Worm (Caenorhabditis elegans) whole organism, late embryonic: Measurements from ENCODE around the gene F16G10.8.

Source experiments
- C08G9.2 ChIP-seq: sonication (generic microtip); optimal IDR thresholded peaks from 2 replicates; lab custom pipeline; 2016; ENCODE audit warnings: mild to moderate bottlenecking, missing genetic modification characterization, moderate library complexity, missing compliant biosample characterization
- C38D4.7 ChIP-seq: fragments of 200-800 bp; sonication (Bioruptor generic); optimal IDR thresholded peaks from 2 replicates; lab custom pipeline; 2018; ENCODE audit warnings: mild to moderate bottlenecking, missing genetic modification characterization, moderate library complexity, missing compliant biosample characterization
- T23F11.4 ChIP-seq: fragments of 200-800 bp; sonication (Bioruptor generic); optimal IDR thresholded peaks from 2 replicates; lab custom pipeline; 2018; ENCODE audit warnings: mild to moderate bottlenecking, missing genetic modification characterization, missing compliant biosample characterization
- ceh-18 ChIP-seq: sonication (generic microtip); optimal IDR thresholded peaks from 2 replicates; lab custom pipeline; 2016; ENCODE audit warnings: missing genetic modification characterization, missing compliant biosample characterization
- ceh-19 ChIP-seq: fragments of 200-800 bp; sonication (Bioruptor generic); optimal IDR thresholded peaks from 2 replicates; lab custom pipeline; 2018; ENCODE audit warnings: mild to moderate bottlenecking, missing genetic modification characterization, missing compliant biosample characterization
- ceh-34 ChIP-seq: sonication (generic microtip); optimal IDR thresholded peaks from 2 replicates; lab custom pipeline; 2016; ENCODE audit warnings: mild to moderate bottlenecking, missing genetic modification characterization, missing compliant biosample characterization
- ceh-45 ChIP-seq: fragments of 200-800 bp; sonication (Bioruptor generic); IDR thresholded peaks from 2 replicates; pipeline ENCODE4 v1.3.6; 2022; ENCODE audit warnings: missing genetic modification reagents, missing genetic modification characterization, missing compliant biosample characterization
- ceh-48 ChIP-seq: sonication (generic microtip); optimal IDR thresholded peaks from 2 replicates; lab custom pipeline; 2016; ENCODE audit warnings: missing genetic modification characterization, inconsistent platforms, missing compliant biosample characterization
- ceh-6 ChIP-seq: fragments of 200-800 bp; sonication (Bioruptor generic); optimal IDR thresholded peaks from 2 replicates; lab custom pipeline; 2018; ENCODE audit warnings: mild to moderate bottlenecking, missing genetic modification characterization, missing compliant biosample characterization
- dmd-4 ChIP-seq: sonication (generic microtip); optimal IDR thresholded peaks from 2 replicates; lab custom pipeline; 2016; ENCODE audit warnings: borderline replicate concordance, missing genetic modification characterization, missing compliant biosample characterization
- elt-2 ChIP-seq: sonication (generic microtip); optimal IDR thresholded peaks from 2 replicates; lab custom pipeline; 2016; ENCODE audit warnings: missing genetic modification reagents, missing genetic modification characterization, missing compliant biosample characterization
- elt-4 ChIP-seq: sonication (generic microtip); optimal IDR thresholded peaks from 2 replicates; lab custom pipeline; 2016; ENCODE audit warnings: missing genetic modification characterization, missing compliant biosample characterization
- ets-4 ChIP-seq: sonication (generic microtip); optimal IDR thresholded peaks from 2 replicates; lab custom pipeline; 2016; ENCODE audit warnings: missing genetic modification characterization, missing compliant biosample characterization
- fkh-10 ChIP-seq: fragments of 150-350 bp; optimal IDR thresholded peaks from 2 replicates; lab custom pipeline; 2014; ENCODE audit warnings: missing biosample characterization, missing genetic modification reagents, missing genetic modification characterization
- fkh-6 ChIP-seq: sonication (generic microtip); optimal IDR thresholded peaks from 2 replicates; lab custom pipeline; 2016; ENCODE audit warnings: missing genetic modification characterization, missing compliant biosample characterization
- hlh-6 ChIP-seq: sonication (generic microtip); optimal IDR thresholded peaks from 2 replicates; lab custom pipeline; 2016; ENCODE audit warnings: missing genotype, missing genetic modification characterization, missing compliant biosample characterization
- lin-11 ChIP-seq: fragments of 200-800 bp; sonication (Bioruptor generic); optimal IDR thresholded peaks from 2 replicates; lab custom pipeline; 2018; ENCODE audit warnings: mild to moderate bottlenecking, missing genetic modification characterization, missing compliant biosample characterization
- nfya-1 ChIP-seq: sonication (generic microtip); optimal IDR thresholded peaks from 2 replicates; lab custom pipeline; 2017; ENCODE audit warnings: missing genetic modification characterization, mild to moderate bottlenecking, missing compliant biosample characterization, antibody characterized with exemption, moderate library complexity
- nhr-11 ChIP-seq: fragments of 150-350 bp; optimal IDR thresholded peaks from 2 replicates; lab custom pipeline; 2014; ENCODE audit warnings: missing biosample characterization, missing genetic modification characterization
- nhr-232 ChIP-seq: sonication (generic microtip); optimal IDR thresholded peaks from 2 replicates; lab custom pipeline; 2016; ENCODE audit warnings: missing genetic modification characterization, missing compliant biosample characterization
- odd-2 ChIP-seq: sonication (generic microtip); optimal IDR thresholded peaks from 2 replicates; lab custom pipeline; 2017; ENCODE audit warnings: antibody characterized with exemption, mild to moderate bottlenecking, missing genetic modification characterization, missing compliant biosample characterization
- pha-2 ChIP-seq: sonication (generic microtip); optimal IDR thresholded peaks from 2 replicates; lab custom pipeline; 2017; ENCODE audit warnings: mild to moderate bottlenecking, missing genetic modification characterization, missing compliant biosample characterization
- pha-4 ChIP-seq: fragments of 150-350 bp; optimal IDR thresholded peaks from 2 replicates; lab custom pipeline; 2018; ENCODE audit warnings: missing biosample characterization, missing genetic modification reagents, missing genetic modification characterization
- pqm-1 ChIP-seq: sonication (generic microtip); optimal IDR thresholded peaks from 2 replicates; lab custom pipeline; 2016; ENCODE audit warnings: missing genetic modification characterization, missing compliant biosample characterization
- pros-1 ChIP-seq: fragments of 150-350 bp; optimal IDR thresholded peaks from 2 replicates; lab custom pipeline; 2014; ENCODE audit warnings: missing biosample characterization, missing genetic modification reagents, missing genetic modification characterization
- ref-2 ChIP-seq: sonication (generic microtip); optimal IDR thresholded peaks from 2 replicates; lab custom pipeline; 2016; ENCODE audit warnings: missing genetic modification characterization, missing compliant biosample characterization
- syd-9 ChIP-seq: sonication (generic microtip); optimal IDR thresholded peaks from 2 replicates; lab custom pipeline; 2016; ENCODE audit warnings: mild to moderate bottlenecking, missing genetic modification characterization, moderate library complexity, missing compliant biosample characterization
- ttx-3 ChIP-seq: sonication (generic microtip); optimal IDR thresholded peaks from 2 replicates; lab custom pipeline; 2016; ENCODE audit warnings: missing genetic modification reagents, missing genetic modification characterization, missing compliant biosample characterization
- unc-3 ChIP-seq, 2 experiments: fragments of 200-800 bp in 1 of 2; sonication (Bioruptor generic) in 1 of 2; sonication (generic microtip) in 1 of 2; conservative IDR thresholded peaks in 1 of 2; optimal IDR thresholded peaks in 1 of 2; 2 replicates each; pipeline versions ENCODE4 v1.3.6 to Lab custom; 2016 to 2022; ENCODE audit warnings: missing compliant biosample characterization in 2 of 2, missing genetic modification characterization in 2 of 2, missing genetic modification reagents in 1 of 2
- unc-42 ChIP-seq: sonication (generic microtip); optimal IDR thresholded peaks from 2 replicates; lab custom pipeline; 2016; ENCODE audit warnings: missing genotype, missing genetic modification characterization, missing compliant biosample characterization
- unc-86 ChIP-seq: sonication (generic microtip); optimal IDR thresholded peaks from 2 replicates; lab custom pipeline; 2016; ENCODE audit warnings: missing genetic modification characterization, missing compliant biosample characterization
- zip-5 ChIP-seq: sonication (generic microtip); optimal IDR thresholded peaks from 2 replicates; lab custom pipeline; 2016; ENCODE audit warnings: missing genetic modification characterization, missing compliant biosample characterization
- ztf-16 ChIP-seq: sonication (generic microtip); optimal IDR thresholded peaks from 2 replicates; lab custom pipeline; 2017; ENCODE audit warnings: missing genetic modification characterization, missing compliant biosample characterization

Gene F16G10.8

ce11 chrII:2390884-2391283 is 7.7 kb upstream of the F16G10.8 start, which contains the start of gene F16G10.10:
Gene F16G10.10 (minus strand): TSS chrII:2390984.
- TF ChIP-seq ceh-19 (GFP tag; lab: Kevin White, UChicago) (no peak), syd-9 (tag; lab: Kevin White, UChicago) (no peak), nfya-1 (tag; lab: Kevin White, UChicago) (no peak), pha-4 (tag; lab: Kevin White, UChicago) (no peak), pros-1 (tag; lab: Kevin White, UChicago) (no peak), ztf-16 (tag; lab: Kevin White, UChicago) (no peak), ceh-48 (tag; lab: Kevin White, UChicago) (no peak), ceh-18 (no peak), nhr-11 (tag; lab: Kevin White, UChicago) (no peak), ceh-34 (tag; lab: Kevin White, UChicago) (no peak), ref-2 (tag; lab: Kevin White, UChicago) (no peak), unc-3 (GFP tag; conservative IDR thresholded peaks at IDR 0.05; lab: Robert Waterston, UW) (no peak), unc-3 (tag; optimal IDR thresholded peaks at IDR 0.05; lab: Kevin White, UChicago) (no peak), hlh-6 (no peak), zip-5 (tag; lab: Kevin White, UChicago) (no peak), ceh-6 (GFP tag; lab: Kevin White, UChicago) (no peak), pha-2 (no peak), fkh-6 (tag; lab: Kevin White, UChicago) (no peak), pqm-1 (no peak), odd-2 (no peak)
- TF ChIP-seq, all 69 proteins: peak for 0

ce11 chrII:2385495-2385894 is 2.3 kb upstream of the F16G10.8 start, which contains the start of gene F16G10.9:
Gene F16G10.9 (minus strand): TSS chrII:2385595.
- no peak for TF ChIP-seq lin-11 (tag; lab: Kevin White, UChicago)
- no peak for TF ChIP-seq syd-9 (tag; lab: Kevin White, UChicago)
- no peak for TF ChIP-seq fkh-10 (GFP tag; lab: Kevin White, UChicago)
- TF ChIP-seq C08G9.2: no peak
- no peak for TF ChIP-seq ztf-16 (tag; lab: Kevin White, UChicago)
- no peak for TF ChIP-seq elt-2 (tag; lab: Kevin White, UChicago)
- TF ChIP-seq unc-42: no peak

- no peak for TF ChIP-seq C38D4.7 (GFP tag; lab: Kevin White, UChicago)
- TF ChIP-seq ceh-48 (tag; lab: Kevin White, UChicago): no peak
- no peak for TF ChIP-seq dmd-4 (tag; lab: Kevin White, UChicago)
- no peak for TF ChIP-seq ttx-3 (tag; lab: Kevin White, UChicago)
- TF ChIP-seq nfya-1 (tag; lab: Kevin White, UChicago): peak; percentile 6
These were observed 3.1 kb downstream of the F16G10.8 start, which contains the start of gene F16G10.7 for ce11 chrII:2380174-2380573. Gene F16G10.7 (minus strand): TSS chrII:2380274.

ce11 chrII:2379673-2380072 is 3.6 kb downstream of the F16G10.8 start:
- no peak for TF ChIP-seq ttx-3 (tag; lab: Kevin White, UChicago)
- no peak for TF ChIP-seq elt-4 (tag; lab: Kevin White, UChicago)
- no peak for TF ChIP-seq ceh-6 (GFP tag; lab: Kevin White, UChicago)
- no peak for TF ChIP-seq ceh-45 (GFP tag; lab: Robert Waterston, UW)
- TF ChIP-seq syd-9 (tag; lab: Kevin White, UChicago): no peak
- TF ChIP-seq nhr-232 (tag; lab: Kevin White, UChicago): no peak
- no peak for TF ChIP-seq unc-86
- TF ChIP-seq T23F11.4 (GFP tag; lab: Kevin White, UChicago): no peak
- TF ChIP-seq pros-1 (tag; lab: Kevin White, UChicago): no peak
- TF ChIP-seq, all 69 proteins: peak for 0

- peak; percentile 100 for TF ChIP-seq elt-2 (tag; lab: Kevin White, UChicago)
- peak; percentile 98 for TF ChIP-seq pqm-1
- TF ChIP-seq ets-4 (tag; lab: Kevin White, UChicago): peak; percentile 57
- TF ChIP-seq elt-4 (tag; lab: Kevin White, UChicago): peak; percentile 36
- peak; percentile 70 for TF ChIP-seq zip-5 (tag; lab: Kevin White, UChicago)
- no peak for TF ChIP-seq unc-3 (GFP tag; conservative IDR thresholded peaks at IDR 0.05; lab: Robert Waterston, UW)
- TF ChIP-seq unc-3 (tag; optimal IDR thresholded peaks at IDR 0.05; lab: Kevin White, UChicago): no peak
- TF ChIP-seq odd-2: no peak
- no peak for TF ChIP-seq ttx-3 (tag; lab: Kevin White, UChicago)
These were observed 4.7 kb downstream of the F16G10.8 start for ce11 chrII:2378465-2379009.
